Worm (Caenorhabditis elegans): ENCODE measurements around the gene bud-31.

The bud-31 gene

DNA sequence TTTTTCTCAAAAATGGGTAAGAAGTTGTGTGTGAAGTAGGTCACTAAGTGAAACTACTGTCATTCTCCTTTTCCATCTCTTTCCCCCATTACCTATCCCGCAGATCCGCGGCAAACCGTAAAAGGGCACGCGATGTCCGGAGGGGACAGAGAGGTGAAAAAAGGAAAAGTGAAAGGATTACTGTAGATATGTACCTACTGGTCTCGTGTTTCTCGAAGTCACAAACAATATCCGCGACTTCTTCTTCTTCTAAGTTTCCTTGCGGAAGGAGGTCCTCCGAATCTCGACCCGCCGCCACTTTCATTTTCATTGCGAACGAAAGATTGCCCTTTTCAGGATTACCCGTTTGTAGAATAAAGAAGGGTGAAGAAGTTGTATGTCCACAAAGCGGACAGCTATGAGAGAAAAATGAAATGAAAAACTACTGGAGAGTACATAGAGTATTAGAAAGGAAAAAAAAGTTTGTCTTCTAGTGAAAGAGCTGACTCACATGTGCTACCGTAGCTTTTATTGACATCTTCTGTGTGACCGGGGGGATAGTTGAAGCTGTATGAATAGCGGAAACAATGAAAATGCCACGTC, 49.8 kb downstream of the bud-31 start:
- peak; percentile 53 for TF ChIP-seq nhr-28 (tag; optimal IDR thresholded peaks at IDR 0.05)
- no peak for TF ChIP-seq nhr-48 (tag; optimal IDR thresholded peaks at IDR 0.05)
- peak in 1 of 2 experiments; percentile 19 for TF ChIP-seq mdl-1 (tag; optimal IDR thresholded peaks at IDR 0.05)
- peak; percentile 34 for TF ChIP-seq mxl-3 (GFP tag; optimal IDR thresholded peaks at IDR 0.05)
- TF ChIP-seq egl-27 (tag; optimal IDR thresholded peaks at IDR 0.05): no peak
- TF ChIP-seq ceh-62 (tag; optimal IDR thresholded peaks at IDR 0.05): no peak
- TF ChIP-seq hlh-11 (tag; optimal IDR thresholded peaks at IDR 0.05): peak; percentile 21
- peak; percentile 43 for TF ChIP-seq hlh-30 (tag; optimal IDR thresholded peaks at IDR 0.05; ENCODE audit: insufficient read depth)
- no peak for TF ChIP-seq daf-12 (tag; optimal IDR thresholded peaks at IDR 0.05)
- TF ChIP-seq arid-1 (GFP tag; conservative IDR thresholded peaks at IDR 0.05): no peak
- TF ChIP-seq aha-1 (tag): peak; percentile 23
- TF ChIP-seq unc-62 (GFP tag; optimal IDR thresholded peaks at IDR 0.05 in 1 of 2): peak in 1 of 2 experiments; percentile 93
- TF ChIP-seq unc-62 (tag; optimal IDR thresholded peaks at IDR 0.05): no peak
- no peak for TF ChIP-seq nhr-10 (tag; optimal IDR thresholded peaks at IDR 0.05)

DNA sequence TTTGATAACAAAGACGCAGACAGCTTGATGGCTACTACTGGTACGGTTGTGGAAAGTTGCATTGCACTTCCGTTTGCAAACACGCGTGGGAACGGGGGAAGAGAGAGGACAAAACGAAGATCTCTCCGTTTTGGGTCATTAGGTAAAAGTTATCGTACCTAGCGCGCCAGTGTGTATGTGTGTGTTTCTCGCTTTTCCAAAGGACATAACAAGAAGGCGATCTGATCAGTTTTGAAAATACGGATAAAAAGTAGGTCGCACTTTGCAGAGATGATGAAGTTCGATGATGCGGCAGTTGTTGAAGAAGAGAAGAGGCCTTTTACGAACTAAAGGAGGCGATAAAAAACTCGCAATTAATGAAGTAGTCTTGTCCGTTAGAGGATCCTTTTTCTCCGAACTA, 51.2 kb downstream of the bud-31 start:
- TF ChIP-seq hif-1 (tag; optimal IDR thresholded peaks at IDR 0.05) (no peak), nhr-28 (tag; optimal IDR thresholded peaks at IDR 0.05) (peak; percentile 4), daf-12 (tag; optimal IDR thresholded peaks at IDR 0.05) (no peak), dmd-9 (GFP tag; IDR thresholded peaks at IDR 0.05) (no peak), pha-4 (GFP tag; IDR thresholded peaks at IDR 0.05) (no peak), pha-4 (tag; optimal IDR thresholded peaks at IDR 0.05) (no peak), unc-130 (GFP tag; optimal IDR thresholded peaks at IDR 0.05) (no peak)
